Fruit fly (Drosophila melanogaster): ENCODE results near the gene CG34456.

CG34456 gene

dm6 chr3L:9366850-9367430, 5.0 kb downstream of the CG34456 start, which contains the start of the genes Klp67A and CG4452:
TSS of gene Klp67A (minus strand) at chr3L:9367046.
TSS of gene CG4452 (plus strand) at chr3L:9367377.
- TF ChIP-seq kay (GFP tag; ENCODE audit: borderline replicate concordance) (peak; percentile 17), cic (GFP tag; optimal IDR thresholded peaks at IDR 0.05) (no peak), Hr96 (GFP tag; optimal IDR thresholded peaks at IDR 0.05) (no peak), Clk (GFP tag; optimal IDR thresholded peaks at IDR 0.05) (no peak), toe (GFP tag; optimal IDR thresholded peaks at IDR 0.05) (no peak), CG7101 (tag; optimal IDR thresholded peaks at IDR 0.05) (peak; percentile 13), Crg-1 (GFP tag; optimal IDR thresholded peaks at IDR 0.05) (no peak), CG1620 (GFP tag; optimal IDR thresholded peaks at IDR 0.05) (peak; percentile 56), pad (GFP tag; optimal IDR thresholded peaks at IDR 0.05) (peak; percentile 30), CG5204 (GFP tag; optimal IDR thresholded peaks at IDR 0.05) (no peak), tj (GFP tag; optimal IDR thresholded peaks at IDR 0.05) (no peak), CG7045 (GFP tag; optimal IDR thresholded peaks at IDR 0.05) (no peak), CG11617 (GFP tag; optimal IDR thresholded peaks at IDR 0.05) (peak; percentile 64), Mnt (GFP tag; optimal IDR thresholded peaks at IDR 0.05) (peak; percentile 36), CG14711 (tag; optimal IDR thresholded peaks at IDR 0.05) (peak; percentile 76), cnc (optimal IDR thresholded peaks at IDR 0.05) (no peak), CG12768 (GFP tag; optimal IDR thresholded peaks at IDR 0.05) (peak; percentile 27), CG33017 (tag; optimal IDR thresholded peaks at IDR 0.05) (peak; percentile 13), ovo (GFP tag; optimal IDR thresholded peaks at IDR 0.05) (peak; percentile 39), bab1 (GFP tag; optimal IDR thresholded peaks at IDR 0.05) (no peak)

- TF ChIP-seq tj (GFP tag; optimal IDR thresholded peaks at IDR 0.05): peak; percentile 100
- TF ChIP-seq CG12768 (GFP tag; optimal IDR thresholded peaks at IDR 0.05): peak; percentile 16
- TF ChIP-seq kay (GFP tag; ENCODE audit: borderline replicate concordance): peak; percentile 85
- no peak for TF ChIP-seq pad (GFP tag; optimal IDR thresholded peaks at IDR 0.05)
- TF ChIP-seq CG5204 (GFP tag; optimal IDR thresholded peaks at IDR 0.05): no peak
- peak; percentile 67 for TF ChIP-seq cic (GFP tag; optimal IDR thresholded peaks at IDR 0.05)
- TF ChIP-seq bab1 (GFP tag; optimal IDR thresholded peaks at IDR 0.05): peak; percentile 13
- no peak for TF ChIP-seq toe (GFP tag; optimal IDR thresholded peaks at IDR 0.05)
- peak; percentile 60 for TF ChIP-seq CG11617 (GFP tag; optimal IDR thresholded peaks at IDR 0.05)
- no peak for TF ChIP-seq Mnt (GFP tag; optimal IDR thresholded peaks at IDR 0.05)
These were observed 5.5 kb downstream of the CG34456 start for dm6 chr3L:9367431-9367867.

dm6 chr3L:9368665-9369064, 6.8 kb downstream of the CG34456 start:
- TF ChIP-seq ovo (GFP tag; optimal IDR thresholded peaks at IDR 0.05): no peak
- no peak for TF ChIP-seq Mnt (GFP tag; optimal IDR thresholded peaks at IDR 0.05)
- TF ChIP-seq CG12768 (GFP tag; optimal IDR thresholded peaks at IDR 0.05): no peak
- no peak for TF ChIP-seq kay (GFP tag; ENCODE audit: borderline replicate concordance)
- TF ChIP-seq CG5204 (GFP tag; optimal IDR thresholded peaks at IDR 0.05): no peak
- no peak for TF ChIP-seq CG11617 (GFP tag; optimal IDR thresholded peaks at IDR 0.05)
- no peak for TF ChIP-seq CG33017 (tag; optimal IDR thresholded peaks at IDR 0.05)
- TF ChIP-seq Crg-1 (GFP tag; optimal IDR thresholded peaks at IDR 0.05): no peak
- TF ChIP-seq pad (GFP tag; optimal IDR thresholded peaks at IDR 0.05): no peak
- TF ChIP-seq CG1620 (GFP tag; optimal IDR thresholded peaks at IDR 0.05): no peak
- TF ChIP-seq tj (GFP tag; optimal IDR thresholded peaks at IDR 0.05): no peak
- TF ChIP-seq Clk (GFP tag; optimal IDR thresholded peaks at IDR 0.05): no peak
- no peak for TF ChIP-seq Hr96 (GFP tag; optimal IDR thresholded peaks at IDR 0.05)
- no peak for TF ChIP-seq bab1 (GFP tag; optimal IDR thresholded peaks at IDR 0.05)
- TF ChIP-seq CG7101 (tag; optimal IDR thresholded peaks at IDR 0.05): no peak
- no peak for TF ChIP-seq toe (GFP tag; optimal IDR thresholded peaks at IDR 0.05)
- no peak for TF ChIP-seq cnc (optimal IDR thresholded peaks at IDR 0.05)
- no peak for TF ChIP-seq cic (GFP tag; optimal IDR thresholded peaks at IDR 0.05)
- TF ChIP-seq CG7045 (GFP tag; optimal IDR thresholded peaks at IDR 0.05): no peak

- TF ChIP-seq CG14711 (tag; optimal IDR thresholded peaks at IDR 0.05) (peak; percentile 49), CG12768 (GFP tag; optimal IDR thresholded peaks at IDR 0.05) (no peak), Mnt (GFP tag; optimal IDR thresholded peaks at IDR 0.05) (peak; percentile 40), ovo (GFP tag; optimal IDR thresholded peaks at IDR 0.05) (no peak), CG7101 (tag; optimal IDR thresholded peaks at IDR 0.05) (peak; percentile 61), bab1 (GFP tag; optimal IDR thresholded peaks at IDR 0.05) (peak; percentile 56), kay (GFP tag; ENCODE audit: borderline replicate concordance) (peak; percentile 88), Clk (GFP tag; optimal IDR thresholded peaks at IDR 0.05) (peak; percentile 22), tj (GFP tag; optimal IDR thresholded peaks at IDR 0.05) (peak; percentile 88), Crg-1 (GFP tag; optimal IDR thresholded peaks at IDR 0.05) (peak; percentile 12), Hr96 (GFP tag; optimal IDR thresholded peaks at IDR 0.05) (no peak), CG11617 (GFP tag; optimal IDR thresholded peaks at IDR 0.05) (peak; percentile 48), pad (GFP tag; optimal IDR thresholded peaks at IDR 0.05) (peak; percentile 18)
These were observed 9.0 kb downstream of the CG34456 start, which contains the start of gene Fdx1 for dm6 chr3L:9370907-9371365. TSS of gene Fdx1 (minus strand) at chr3L:9371238.

- TF ChIP-seq CG12768 (GFP tag; optimal IDR thresholded peaks at IDR 0.05) (peak; percentile 33), cic (GFP tag; optimal IDR thresholded peaks at IDR 0.05) (peak; percentile 39), ovo (GFP tag; optimal IDR thresholded peaks at IDR 0.05) (peak; percentile 19), toe (GFP tag; optimal IDR thresholded peaks at IDR 0.05) (no peak), kay (GFP tag; ENCODE audit: borderline replicate concordance) (no peak)
These were observed 10.5 kb downstream of the CG34456 start, which contains the start of the genes Hsp67Bc, CG4456 and Hsp22 for dm6 chr3L:9372278-9372975. TSS of gene Hsp67Bc (minus strand) at chr3L:9372497. TSS of gene CG4456 (plus strand) at chr3L:9372722. TSS of gene Hsp22 (plus strand) at chr3L:9372931.

All from whole organism, adult.